Worm (Caenorhabditis elegans) whole organism, midembryonic: ENCODE measurements around the gene F41E6.12.

Experiments
- cog-1 ChIP-seq: sonication (generic microtip); optimal IDR thresholded peaks from 2 replicates; lab custom pipeline; 2016; ENCODE audit warnings: missing genetic modification characterization, missing compliant biosample characterization
- flt-1 ChIP-seq: fragments of 200-800 bp; sonication (Bioruptor generic); IDR thresholded peaks from 2 replicates; pipeline ENCODE4 v1.3.6; 2022; ENCODE audit warnings: missing genetic modification characterization, missing compliant biosample characterization
- klf-2 ChIP-seq: fragments of 200-800 bp; sonication (Bioruptor generic); conservative IDR thresholded peaks from 2 replicates; pipeline ENCODE4 v1.3.6; 2022; ENCODE audit warnings: missing genetic modification reagents, missing genetic modification characterization, missing compliant biosample characterization
- ref-1 ChIP-seq: fragments of 200-800 bp; sonication (Bioruptor generic); conservative IDR thresholded peaks from 2 replicates; pipeline ENCODE4 v1.3.6; 2022; ENCODE audit warnings: missing genetic modification reagents, missing genetic modification characterization, missing compliant biosample characterization
- tab-1 ChIP-seq: fragments of 200-800 bp; sonication (Bioruptor generic); IDR thresholded peaks from 2 replicates; pipeline ENCODE4 v1.3.6; 2022; ENCODE audit warnings: missing genetic modification characterization, missing compliant biosample characterization
- ztf-23 ChIP-seq: fragments of 200-800 bp; sonication (Bioruptor generic); IDR thresholded peaks from 2 replicates; pipeline ENCODE4 v1.3.6; 2022; ENCODE audit warnings: missing genetic modification reagents, missing genetic modification characterization, missing compliant biosample characterization
- ztf-29 ChIP-seq: fragments of 200-800 bp; sonication (Bioruptor generic); IDR thresholded peaks from 2 replicates; pipeline ENCODE4 v1.3.6; 2022; ENCODE audit warnings: missing genetic modification reagents, missing genetic modification characterization, missing compliant biosample characterization

ce11 chrV:8626406-8626805, 2.5 kb downstream of the F41E6.12 start:
- no peak for TF ChIP-seq flt-1 (GFP tag; lab: Robert Waterston, UW)
- TF ChIP-seq cog-1 (tag; lab: Kevin White, UChicago), result no peak
- TF ChIP-seq ref-1, result no peak
- TF ChIP-seq klf-2 (GFP tag; lab: Robert Waterston, UW), result no peak
- no peak for TF ChIP-seq ztf-23
- no peak for TF ChIP-seq tab-1 (GFP tag; lab: Robert Waterston, UW)
- no peak for TF ChIP-seq ztf-29 (GFP tag; lab: Robert Waterston, UW)
